Fruit fly (Drosophila melanogaster) whole organism, pupa: Measurements from ENCODE around the gene Coq7.

Experiments used
- CG10348 ChIP-seq: fragments of 200-800 bp; sonication (Bioruptor generic); IDR thresholded peaks from 2 replicates; pipeline ENCODE4 v1.3.6; 2022; ENCODE audit warnings: missing biosample characterization, missing genetic modification characterization
- CG13204 ChIP-seq: fragments of 200-800 bp; sonication (Bioruptor generic); optimal IDR thresholded peaks from 2 replicates; lab custom pipeline; 2018; ENCODE audit warnings: missing biosample characterization, mild to moderate bottlenecking, missing genetic modification characterization, moderate library complexity
- CG32121 ChIP-seq: fragments of 200-800 bp; sonication (Bioruptor generic); IDR thresholded peaks from 2 replicates; pipeline ENCODE4 v1.3.6; 2022; ENCODE audit warnings: missing biosample characterization, missing genetic modification characterization
- CG34367 ChIP-seq: fragments of 200-800 bp; sonication (Bioruptor generic); optimal IDR thresholded peaks from 2 replicates; lab custom pipeline; 2018; ENCODE audit warnings: missing biosample characterization, mild to moderate bottlenecking, missing genetic modification characterization
- CG8159 ChIP-seq: fragments of 200-800 bp; sonication (Bioruptor generic); optimal IDR thresholded peaks from 3 replicates; lab custom pipeline; 2018; ENCODE audit warnings: missing biosample characterization, mild to moderate bottlenecking, missing genetic modification characterization, moderate library complexity
- CG9948 ChIP-seq: fragments of 200-800 bp; sonication (Bioruptor generic); optimal IDR thresholded peaks from 2 replicates; lab custom pipeline; 2018; ENCODE audit warnings: missing biosample characterization, mild to moderate bottlenecking, missing genetic modification characterization, moderate library complexity
- EcR ChIP-seq: fragments of 200-800 bp; sonication (Bioruptor generic); optimal IDR thresholded peaks from 3 replicates; lab custom pipeline; 2019; ENCODE audit warnings: missing biosample characterization, missing genetic modification characterization, mild to moderate bottlenecking, moderate library complexity, missing genetic modification reagents
- Snoo ChIP-seq: fragments of 200-800 bp; sonication (Bioruptor generic); optimal IDR thresholded peaks from 3 replicates; lab custom pipeline; 2017; ENCODE audit warnings: missing biosample characterization, mild to moderate bottlenecking, missing genetic modification characterization, inconsistent platforms
- gl ChIP-seq: fragments of 200-800 bp; sonication (Bioruptor generic); optimal IDR thresholded peaks from 2 replicates; lab custom pipeline; 2018; ENCODE audit warnings: missing biosample characterization, mild to moderate bottlenecking, missing genetic modification characterization
- rn ChIP-seq: fragments of 200-800 bp; sonication (Bioruptor generic); IDR thresholded peaks from 2 replicates; pipeline ENCODE4 v1.3.6; 2022; ENCODE audit warnings: missing biosample characterization, missing genetic modification characterization

DNA sequence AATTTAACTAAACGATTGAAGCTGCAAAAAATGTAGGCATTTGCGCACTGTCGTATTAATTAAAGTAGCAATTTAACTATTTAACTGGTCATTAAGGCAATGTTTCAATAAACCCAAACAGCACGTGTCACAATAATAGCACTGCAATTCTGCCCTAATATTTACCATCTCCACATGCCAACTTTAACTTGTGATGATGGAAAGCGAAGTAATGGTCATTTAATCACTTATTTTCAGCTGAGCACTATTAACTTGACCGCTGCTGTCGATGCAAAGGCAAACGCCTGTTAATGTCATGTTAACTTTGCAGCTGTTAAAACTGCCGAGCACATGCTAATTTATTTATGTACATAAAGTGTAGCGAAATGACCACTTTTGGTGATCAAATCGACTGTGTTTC is 23.2 kb downstream of the Coq7 start:
- peak; percentile 52 for TF ChIP-seq Snoo
- TF ChIP-seq CG8159 (tag; lab: Kevin White, UChicago): peak; percentile 58
- TF ChIP-seq CG13204 (GFP tag; lab: Kevin White, UChicago): no peak
- peak; percentile 34 for TF ChIP-seq gl (tag; lab: Kevin White, UChicago)
- TF ChIP-seq CG34367 (tag; lab: Kevin White, UChicago): peak; percentile 72
- peak; percentile 57 for TF ChIP-seq CG10348 (GFP tag; lab: Robert Waterston, UW)
- peak; percentile 53 for TF ChIP-seq CG9948 (tag; lab: Kevin White, UChicago)
- TF ChIP-seq EcR: no peak
- TF ChIP-seq CG32121 (GFP tag; lab: Robert Waterston, UW): peak; percentile 86
- peak; percentile 74 for TF ChIP-seq rn (GFP tag; lab: Robert Waterston, UW)
